Fruit fly (Drosophila melanogaster) whole organism, adult: Measurements from ENCODE around the gene Dhod.

Experiments
- CG11617 ChIP-seq: fragments of 200-800 bp; sonication (Bioruptor generic); optimal IDR thresholded peaks from 2 replicates; lab custom pipeline; 2017; ENCODE audit warnings: mild to moderate bottlenecking, missing biosample characterization, missing genetic modification reagents, missing genetic modification characterization
- CG12768 ChIP-seq: fragments of 200-800 bp; sonication (Bioruptor generic); optimal IDR thresholded peaks from 2 replicates; lab custom pipeline; 2017; ENCODE audit warnings: missing biosample characterization, missing genetic modification characterization, mild to moderate bottlenecking, moderate library complexity, missing genetic modification reagents
- CG14711 ChIP-seq: fragments of 200-800 bp; sonication (Bioruptor generic); optimal IDR thresholded peaks from 2 replicates; lab custom pipeline; 2018; ENCODE audit warnings: missing biosample characterization, mild to moderate bottlenecking, missing genetic modification characterization, moderate library complexity
- CG1620 ChIP-seq: fragments of 200-800 bp; sonication (Bioruptor generic); optimal IDR thresholded peaks from 2 replicates; lab custom pipeline; 2016; ENCODE audit warnings: missing biosample characterization, missing genetic modification characterization
- CG33017 ChIP-seq: fragments of 200-800 bp; sonication (Bioruptor generic); optimal IDR thresholded peaks from 2 replicates; lab custom pipeline; 2018; ENCODE audit warnings: missing biosample characterization, mild to moderate bottlenecking, missing genetic modification characterization, moderate library complexity
- CG5204 ChIP-seq: fragments of 200-800 bp; sonication (Bioruptor generic); optimal IDR thresholded peaks from 2 replicates; lab custom pipeline; 2016; ENCODE audit warnings: missing biosample characterization, missing genetic modification characterization
- CG7045 ChIP-seq: fragments of 200-800 bp; sonication (Bioruptor generic); optimal IDR thresholded peaks from 2 replicates; lab custom pipeline; 2017; ENCODE audit warnings: missing biosample characterization, mild to moderate bottlenecking, missing genetic modification characterization
- CG7101 ChIP-seq: fragments of 200-800 bp; sonication (Bioruptor generic); optimal IDR thresholded peaks from 2 replicates; lab custom pipeline; 2018; ENCODE audit warnings: missing biosample characterization, mild to moderate bottlenecking, missing genetic modification characterization, moderate library complexity
- Clk ChIP-seq: fragments of 200-800 bp; sonication (Bioruptor generic); optimal IDR thresholded peaks from 2 replicates; lab custom pipeline; 2017; ENCODE audit warnings: missing biosample characterization, missing genetic modification characterization
- Crg-1 ChIP-seq: fragments of 200-800 bp; sonication (Bioruptor generic); optimal IDR thresholded peaks from 2 replicates; lab custom pipeline; 2016; ENCODE audit warnings: missing biosample characterization, missing genetic modification characterization
- Hr96 ChIP-seq: fragments of 200-800 bp; sonication (Bioruptor generic); optimal IDR thresholded peaks from 2 replicates; lab custom pipeline; 2016; ENCODE audit warnings: missing biosample characterization, missing genetic modification characterization
- Mnt ChIP-seq: fragments of 200-800 bp; sonication (Bioruptor generic); optimal IDR thresholded peaks from 2 replicates; lab custom pipeline; 2016; ENCODE audit warnings: missing biosample characterization, mild to moderate bottlenecking, missing genetic modification characterization
- cic ChIP-seq: fragments of 200-800 bp; sonication (Bioruptor generic); optimal IDR thresholded peaks from 2 replicates; lab custom pipeline; 2017; ENCODE audit warnings: missing biosample characterization, mild to moderate bottlenecking, missing genetic modification characterization, moderate library complexity
- cnc ChIP-seq, 2 experiments: fragments of >200 bp; optimal IDR thresholded peaks; 2 replicates each; lab custom pipeline; 2017
- kay ChIP-seq: fragments of 200-800 bp; sonication (Bioruptor generic); peaks from one replicate; lab custom pipeline; 2016; ENCODE audit warnings: missing biosample characterization, missing genetic modification characterization, borderline replicate concordance
- ovo ChIP-seq: fragments of 200-800 bp; sonication (Bioruptor generic); optimal IDR thresholded peaks from 2 replicates; lab custom pipeline; 2016; ENCODE audit warnings: missing biosample characterization, missing genetic modification characterization
- pad ChIP-seq: fragments of 200-800 bp; sonication (Bioruptor generic); optimal IDR thresholded peaks from 3 replicates; lab custom pipeline; 2017; ENCODE audit warnings: missing biosample characterization, missing genetic modification characterization, mild to moderate bottlenecking, moderate library complexity, missing genetic modification reagents
- tj ChIP-seq: fragments of 200-800 bp; sonication (Bioruptor generic); optimal IDR thresholded peaks from 3 replicates; lab custom pipeline; 2017; ENCODE audit warnings: missing biosample characterization, mild to moderate bottlenecking, missing genetic modification characterization, moderate library complexity
- toe ChIP-seq: fragments of 200-800 bp; sonication (Bioruptor generic); optimal IDR thresholded peaks from 2 replicates; lab custom pipeline; 2016; ENCODE audit warnings: missing biosample characterization, missing genetic modification characterization

The Dhod gene

dm6 chr3R:8694110-8694826, 41.6 kb upstream of the Dhod start:
- no peak for TF ChIP-seq Clk (GFP tag; lab: Kevin White, UChicago)
- TF ChIP-seq CG1620 (GFP tag; lab: Kevin White, UChicago), result no peak
- TF ChIP-seq cic (GFP tag; lab: Kevin White, UChicago), result no peak
- TF ChIP-seq CG11617 (GFP tag; lab: Kevin White, UChicago), result no peak
- TF ChIP-seq Hr96, result peak; percentile 54
- peak; percentile 68 for TF ChIP-seq toe (GFP tag; lab: Kevin White, UChicago)
- no peak for TF ChIP-seq Crg-1 (GFP tag; lab: Kevin White, UChicago)
- TF ChIP-seq cnc (optimal IDR thresholded peaks at IDR 0.05; lab: Kevin White, UChicago), result no peak
- peak; percentile 86 for TF ChIP-seq CG33017 (tag; lab: Kevin White, UChicago)
- no peak for TF ChIP-seq ovo (GFP tag; lab: Kevin White, UChicago)
- peak; percentile 89 for TF ChIP-seq CG7045
- peak; percentile 74 for TF ChIP-seq CG12768
- TF ChIP-seq kay (GFP tag; lab: Kevin White, UChicago), result no peak
- TF ChIP-seq Mnt (GFP tag; lab: Kevin White, UChicago), result no peak
- no peak for TF ChIP-seq pad (GFP tag; lab: Kevin White, UChicago)
- TF ChIP-seq CG5204 (GFP tag; lab: Kevin White, UChicago), result peak; percentile 66

DNA sequence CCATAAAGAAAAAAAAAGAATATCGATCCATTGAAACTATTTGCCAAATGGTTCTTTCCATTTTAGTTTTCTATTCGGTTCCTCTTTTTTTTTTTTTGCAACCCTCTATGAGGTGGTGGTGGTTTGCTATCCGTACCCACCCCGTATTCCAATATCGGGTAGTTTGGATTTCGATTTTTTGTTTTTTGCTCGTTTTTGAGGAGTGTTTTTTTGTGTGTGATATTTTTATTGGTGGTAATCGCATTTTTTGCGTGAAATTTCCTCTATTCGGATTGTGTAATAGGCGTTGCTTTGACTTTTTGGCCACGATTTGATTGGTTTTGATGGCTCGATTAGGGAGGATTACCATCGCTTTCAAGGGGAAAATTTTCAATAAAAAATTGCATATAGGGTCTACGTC, 33.7 kb upstream of the Dhod start:
- no peak for TF ChIP-seq CG1620 (GFP tag; lab: Kevin White, UChicago)
- TF ChIP-seq cic (GFP tag; lab: Kevin White, UChicago), result no peak
- TF ChIP-seq tj (GFP tag; lab: Kevin White, UChicago), result no peak
- no peak for TF ChIP-seq pad (GFP tag; lab: Kevin White, UChicago)
- TF ChIP-seq Clk (GFP tag; lab: Kevin White, UChicago), result no peak
- no peak for TF ChIP-seq cnc (optimal IDR thresholded peaks at IDR 0.05; lab: Kevin White, UChicago)

DNA sequence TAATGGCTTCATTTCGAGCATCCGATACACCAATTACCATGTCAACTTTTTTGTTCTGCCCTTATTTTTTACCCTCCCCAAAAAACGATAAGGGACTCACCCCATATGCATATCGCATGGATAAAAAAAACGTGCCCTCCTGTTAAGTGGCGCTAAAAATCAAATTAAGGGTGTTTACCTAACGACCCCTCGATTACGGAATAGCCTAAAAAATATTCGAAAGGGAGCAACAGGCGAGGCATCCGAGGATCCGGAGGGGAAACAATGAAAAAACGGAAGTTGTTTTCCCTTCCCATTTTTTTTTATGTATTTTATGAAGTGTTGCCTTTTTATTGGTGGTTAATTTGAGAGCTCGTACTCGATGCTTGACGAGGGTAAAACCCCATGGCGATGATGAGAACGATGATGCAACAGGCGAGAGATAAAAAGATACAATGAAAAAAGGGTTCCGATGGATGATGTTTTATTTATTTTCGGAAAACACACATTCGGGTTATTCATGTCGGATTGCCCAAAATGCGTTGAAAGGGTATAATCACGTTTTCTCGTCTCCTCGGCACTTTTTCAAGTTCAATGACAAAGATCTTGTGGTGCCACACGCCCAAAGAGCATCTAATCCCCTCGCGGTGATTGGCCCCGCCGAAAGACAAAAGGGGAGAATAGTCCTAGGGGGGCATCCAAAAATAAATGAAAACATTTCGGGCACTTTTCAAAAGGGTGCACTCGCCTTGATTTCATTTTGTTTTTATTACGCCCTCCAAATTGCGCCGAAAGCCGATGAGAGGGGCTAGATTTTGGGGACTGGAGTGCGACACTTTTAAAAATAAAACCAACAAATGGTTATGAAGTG, 31.8 kb upstream of the Dhod start, which contains the start of gene CG44227:
Gene CG44227, minus strand, starts transcription at position 849 of the 850 bp plus-strand sequence.
- TF ChIP-seq kay (GFP tag; lab: Kevin White, UChicago) (no peak), tj (GFP tag; lab: Kevin White, UChicago) (no peak), Crg-1 (GFP tag; lab: Kevin White, UChicago) (no peak), cic (GFP tag; lab: Kevin White, UChicago) (no peak), CG7101 (tag; lab: Kevin White, UChicago) (no peak), CG14711 (tag; lab: Kevin White, UChicago) (no peak), CG33017 (tag; lab: Kevin White, UChicago) (no peak), CG12768 (no peak)

DNA sequence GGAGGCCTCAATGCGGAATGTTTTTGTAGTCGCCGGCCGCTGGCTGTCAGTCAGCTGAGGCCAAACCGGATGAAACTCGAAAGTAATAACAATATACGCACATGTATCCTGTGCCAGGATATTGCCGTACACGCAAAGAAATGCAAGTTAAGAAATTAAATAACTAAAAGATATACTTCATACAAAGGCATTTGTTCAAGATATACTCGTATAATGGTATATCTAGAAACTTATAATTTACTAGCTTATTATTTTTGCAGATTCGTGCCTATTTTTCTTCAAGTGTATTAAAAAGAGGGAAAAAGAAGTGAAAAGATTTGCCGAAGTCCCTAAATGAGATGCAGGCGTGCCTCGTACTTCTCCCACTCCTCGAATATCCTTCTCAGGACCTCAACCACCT, 30.6 kb upstream of the Dhod start:
- TF ChIP-seq Crg-1 (GFP tag; lab: Kevin White, UChicago) (no peak), cnc (optimal IDR thresholded peaks at IDR 0.05; lab: Kevin White, UChicago) (no peak), CG7101 (tag; lab: Kevin White, UChicago) (no peak), Hr96 (no peak), CG7045 (no peak), pad (GFP tag; lab: Kevin White, UChicago) (no peak), CG14711 (tag; lab: Kevin White, UChicago) (no peak), CG11617 (GFP tag; lab: Kevin White, UChicago) (no peak), cic (GFP tag; lab: Kevin White, UChicago) (no peak), Clk (GFP tag; lab: Kevin White, UChicago) (no peak), CG5204 (GFP tag; lab: Kevin White, UChicago) (no peak)

DNA sequence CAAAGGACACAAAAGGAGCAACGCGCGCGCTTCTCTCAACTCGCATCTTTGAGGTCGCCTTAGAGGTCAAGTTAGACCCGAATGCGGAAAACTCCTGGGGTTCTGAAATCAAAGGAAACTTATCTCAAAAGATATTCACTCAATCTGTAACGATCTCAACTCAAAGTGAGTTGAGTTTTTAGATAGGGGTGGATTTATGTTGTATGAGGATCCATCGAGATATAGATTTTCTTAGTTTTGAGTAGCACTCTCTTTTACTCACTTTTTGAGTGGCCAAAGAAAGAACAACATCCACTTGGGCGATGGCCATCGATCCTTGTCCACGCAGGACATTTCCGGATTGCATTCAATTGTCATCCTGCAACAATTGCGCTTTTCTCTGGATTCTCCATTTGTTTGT, 27.9 kb upstream of the Dhod start:
- TF ChIP-seq Mnt (GFP tag; lab: Kevin White, UChicago), result no peak
- TF ChIP-seq Clk (GFP tag; lab: Kevin White, UChicago), result no peak
- no peak for TF ChIP-seq CG7101 (tag; lab: Kevin White, UChicago)
- TF ChIP-seq Crg-1 (GFP tag; lab: Kevin White, UChicago), result no peak
- no peak for TF ChIP-seq kay (GFP tag; lab: Kevin White, UChicago)
- TF ChIP-seq CG12768, result no peak
- TF ChIP-seq CG33017 (tag; lab: Kevin White, UChicago), result no peak
- no peak for TF ChIP-seq CG14711 (tag; lab: Kevin White, UChicago)
- no peak for TF ChIP-seq cic (GFP tag; lab: Kevin White, UChicago)
- no peak for TF ChIP-seq tj (GFP tag; lab: Kevin White, UChicago)
- no peak for TF ChIP-seq CG11617 (GFP tag; lab: Kevin White, UChicago)
- no peak for TF ChIP-seq cnc (optimal IDR thresholded peaks at IDR 0.05; lab: Kevin White, UChicago)

dm6 chr3R:8679934-8680333, 27.2 kb upstream of the Dhod start, which contains the start of gene CG33325:
TSS of gene CG33325 (minus strand) at chr3R:8680034.
- TF ChIP-seq cnc (optimal IDR thresholded peaks at IDR 0.05; lab: Kevin White, UChicago) (no peak), CG1620 (GFP tag; lab: Kevin White, UChicago) (no peak), CG12768 (no peak), toe (GFP tag; lab: Kevin White, UChicago) (no peak)
